Worm (Caenorhabditis elegans): ENCODE measurements around the gene W07G4.1.

- TF ChIP-seq W03F9.2 (tag; optimal IDR thresholded peaks at IDR 0.05) (peak; percentile 26), him-1 (tag; optimal IDR thresholded peaks at IDR 0.05) (peak; percentile 45)
These were observed 49.3 kb downstream of the W07G4.1 start, which contains the start of gene C34B4.2 for ce11 chrV:13082442-13083126.

All from whole organism, L4/young adult.